Worm (Caenorhabditis elegans): ENCODE measurements around the gene srx-44.

srx-44 gene

ce11 chrV:16024300-16024699, 4.2 kb downstream of the srx-44 start, which contains the start of gene T10C6.6 (continued):
- no peak for TF ChIP-seq nhr-179 (tag; optimal IDR thresholded peaks at IDR 0.05)
- no peak for TF ChIP-seq efl-1 (GFP tag; optimal IDR thresholded peaks at IDR 0.05)
- TF ChIP-seq dox-1 (GFP tag; IDR thresholded peaks at IDR 0.05): no peak
- no peak for TF ChIP-seq ztf-22 (GFP tag; optimal IDR thresholded peaks at IDR 0.05)
- TF ChIP-seq ztf-6 (GFP tag; IDR thresholded peaks at IDR 0.05): no peak
- TF ChIP-seq madf-6 (GFP tag; IDR thresholded peaks at IDR 0.05): peak; percentile 81
- no peak for TF ChIP-seq attf-6 (GFP tag; IDR thresholded peaks at IDR 0.05)

- TF ChIP-seq zfh-2 (GFP tag; conservative IDR thresholded peaks at IDR 0.05) (peak; percentile 51), aptf-3 (GFP tag; IDR thresholded peaks at IDR 0.05) (no peak)
Measured at ce11 chrV:16024917-16025316, 4.8 kb downstream of the srx-44 start.

- TF ChIP-seq aptf-2 (GFP tag; conservative IDR thresholded peaks at IDR 0.05): peak; percentile 92
- no peak for TF ChIP-seq dox-1 (GFP tag; IDR thresholded peaks at IDR 0.05)
Measured at ce11 chrV:16029237-16029636, 9.1 kb downstream of the srx-44 start.

- TF ChIP-seq ceh-100 (GFP tag; IDR thresholded peaks at IDR 0.05): no peak
- no peak for TF ChIP-seq chd-7 (tag; optimal IDR thresholded peaks at IDR 0.05)
- TF ChIP-seq hlh-12 (tag; optimal IDR thresholded peaks at IDR 0.05): no peak
- no peak for TF ChIP-seq F33H1.4 (GFP tag; IDR thresholded peaks at IDR 0.05)
- TF ChIP-seq lin-35 (GFP tag; optimal IDR thresholded peaks at IDR 0.05): no peak
- TF ChIP-seq C06A6.2 (GFP tag; conservative IDR thresholded peaks at IDR 0.05): no peak
- TF ChIP-seq tbp1 (GFP tag; optimal IDR thresholded peaks at IDR 0.05): no peak
- TF ChIP-seq mel-28 (tag; optimal IDR thresholded peaks at IDR 0.05; ENCODE audit: borderline replicate concordance): no peak
- TF ChIP-seq D2030.7 (GFP tag; IDR thresholded peaks at IDR 0.05): peak; percentile 18; the same call in 1 of the 2 replicates
- TF ChIP-seq nfya-1 (tag; optimal IDR thresholded peaks at IDR 0.05; ENCODE audit: borderline replicate concordance, insufficient read depth): no peak
- TF ChIP-seq attf-6 (GFP tag; IDR thresholded peaks at IDR 0.05): no peak
- TF ChIP-seq lin-40 (tag; optimal IDR thresholded peaks at IDR 0.05): no peak
- TF ChIP-seq ZK185.1 (tag; optimal IDR thresholded peaks at IDR 0.05; ENCODE audit: poor library complexity, severe bottlenecking): no peak
- no peak for TF ChIP-seq ccch-3 (GFP tag; optimal IDR thresholded peaks at IDR 0.05)
- TF ChIP-seq aptf-2 (GFP tag; conservative IDR thresholded peaks at IDR 0.05): peak; percentile 100
- no peak for TF ChIP-seq lin-26 (GFP tag; IDR thresholded peaks at IDR 0.05)
- TF ChIP-seq dpl-1 (GFP tag; optimal IDR thresholded peaks at IDR 0.05): no peak
- no peak for TF ChIP-seq snpc-4 (GFP tag; optimal IDR thresholded peaks at IDR 0.05)
- no peak for TF ChIP-seq snpc-4 (tag; optimal IDR thresholded peaks at IDR 0.05)
- TF ChIP-seq sea-2 (GFP tag; IDR thresholded peaks at IDR 0.05): no peak
- no peak for TF ChIP-seq cebp-2 (GFP tag; IDR thresholded peaks at IDR 0.05)
- no peak for TF ChIP-seq Y95B8A.8 (GFP tag; IDR thresholded peaks at IDR 0.05)
- no peak for TF ChIP-seq bed-2 (GFP tag; IDR thresholded peaks at IDR 0.05)
- peak; percentile 7 for TF ChIP-seq xnd-1 (tag; optimal IDR thresholded peaks at IDR 0.05)
- TF ChIP-seq let-607 (tag; optimal IDR thresholded peaks at IDR 0.05): no peak
- peak; percentile 39; the same call in 1 of the 2 replicates for TF ChIP-seq madf-3 (GFP tag; IDR thresholded peaks at IDR 0.05)
- no peak for TF ChIP-seq F39B2.1 (GFP tag; IDR thresholded peaks at IDR 0.05)
- no peak for TF ChIP-seq fkh-3 (tag; optimal IDR thresholded peaks at IDR 0.05)
- TF ChIP-seq efl-1 (GFP tag; optimal IDR thresholded peaks at IDR 0.05): peak; percentile 34
- no peak for TF ChIP-seq tbx-9 (tag; optimal IDR thresholded peaks at IDR 0.05; ENCODE audit: borderline replicate concordance)
- no peak for TF ChIP-seq nhr-120 (GFP tag; IDR thresholded peaks at IDR 0.05)
- no peak for TF ChIP-seq ceh-58 (GFP tag; IDR thresholded peaks at IDR 0.05)
- TF ChIP-seq sptf-2 (GFP tag; optimal IDR thresholded peaks at IDR 0.05): no peak
- no peak for TF ChIP-seq lsl-1 (GFP tag; optimal IDR thresholded peaks at IDR 0.05)
- no peak for TF ChIP-seq dpff-1 (tag; optimal IDR thresholded peaks at IDR 0.05)
- no peak for TF ChIP-seq mes-4 (tag; optimal IDR thresholded peaks at IDR 0.05)
- TF ChIP-seq snpc-1.1 (tag; optimal IDR thresholded peaks at IDR 0.05; ENCODE audit: insufficient read depth): no peak
Measured at ce11 chrV:16031571-16031970, 11.4 kb downstream of the srx-44 start, which contains the start of gene T10C6.7. T10C6.7 (minus strand) TSS chrV:16031713.
